Fruit fly (Drosophila melanogaster): Measurements from ENCODE around the gene CG4553.

The CG4553 gene

DNA sequence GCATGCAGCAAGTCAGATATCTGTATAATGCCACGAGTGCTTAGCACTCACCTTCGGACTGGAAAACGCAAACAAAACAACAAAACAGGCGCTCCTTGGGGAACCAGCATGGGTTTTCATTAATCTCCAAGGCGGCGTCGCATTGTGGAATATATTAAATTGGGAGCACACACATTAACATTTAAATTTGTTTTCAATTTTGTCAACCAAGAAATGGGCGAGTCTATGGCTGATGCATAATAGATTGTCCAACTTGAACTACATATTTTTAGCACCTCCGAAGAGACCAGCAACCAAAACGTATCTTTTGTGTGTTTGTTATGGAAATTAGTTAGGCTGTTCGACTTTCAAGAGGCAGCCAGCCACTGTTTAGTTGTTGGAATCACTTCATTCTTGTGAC, 29.3 kb downstream of the CG4553 start (continued):
- TF ChIP-seq lab (GFP tag; optimal IDR thresholded peaks at IDR 0.05) (no peak), CG7556 (GFP tag; optimal IDR thresholded peaks at IDR 0.05) (no peak), CG6813 (GFP tag; optimal IDR thresholded peaks at IDR 0.05) (no peak), Fer2 (tag; optimal IDR thresholded peaks at IDR 0.05) (no peak), CG15073 (GFP tag; optimal IDR thresholded peaks at IDR 0.05) (no peak), peb (GFP tag; IDR thresholded peaks at IDR 0.05) (no peak), Bgb (GFP tag; IDR thresholded peaks at IDR 0.05; ENCODE audit: partially characterized antibody) (no peak), CG14050 (GFP tag; IDR thresholded peaks at IDR 0.05) (no peak), ato (GFP tag; IDR thresholded peaks at IDR 0.05; ENCODE audit: partially characterized antibody) (no peak), Trl (optimal IDR thresholded peaks at IDR 0.05) (no peak), Trl (GFP tag; optimal IDR thresholded peaks at IDR 0.05) (no peak), slp2 (GFP tag; optimal IDR thresholded peaks at IDR 0.05) (no peak), CG4404 (GFP tag; IDR thresholded peaks at IDR 0.05) (no peak), grn (GFP tag; optimal IDR thresholded peaks at IDR 0.05) (no peak), CG7963 (GFP tag; IDR thresholded peaks at IDR 0.05; ENCODE audit: partially characterized antibody) (no peak), CG10979 (tag; optimal IDR thresholded peaks at IDR 0.05) (no peak), btn (GFP tag; optimal IDR thresholded peaks at IDR 0.05) (no peak), Six4 (GFP tag; optimal IDR thresholded peaks at IDR 0.05) (no peak), schlank (tag; optimal IDR thresholded peaks at IDR 0.05) (no peak), H2.0 (GFP tag; IDR thresholded peaks at IDR 0.05) (no peak), Opbp (GFP tag; IDR thresholded peaks at IDR 0.05; ENCODE audit: partially characterized antibody) (no peak), pnt (GFP tag; optimal IDR thresholded peaks at IDR 0.05) (no peak), Dref (GFP tag; IDR thresholded peaks at IDR 0.05) (no peak), CG11560 (tag; IDR thresholded peaks at IDR 0.05) (no peak), zf30C (GFP tag; optimal IDR thresholded peaks at IDR 0.05) (no peak), CG9932 (GFP tag; IDR thresholded peaks at IDR 0.05) (no peak)

DNA sequence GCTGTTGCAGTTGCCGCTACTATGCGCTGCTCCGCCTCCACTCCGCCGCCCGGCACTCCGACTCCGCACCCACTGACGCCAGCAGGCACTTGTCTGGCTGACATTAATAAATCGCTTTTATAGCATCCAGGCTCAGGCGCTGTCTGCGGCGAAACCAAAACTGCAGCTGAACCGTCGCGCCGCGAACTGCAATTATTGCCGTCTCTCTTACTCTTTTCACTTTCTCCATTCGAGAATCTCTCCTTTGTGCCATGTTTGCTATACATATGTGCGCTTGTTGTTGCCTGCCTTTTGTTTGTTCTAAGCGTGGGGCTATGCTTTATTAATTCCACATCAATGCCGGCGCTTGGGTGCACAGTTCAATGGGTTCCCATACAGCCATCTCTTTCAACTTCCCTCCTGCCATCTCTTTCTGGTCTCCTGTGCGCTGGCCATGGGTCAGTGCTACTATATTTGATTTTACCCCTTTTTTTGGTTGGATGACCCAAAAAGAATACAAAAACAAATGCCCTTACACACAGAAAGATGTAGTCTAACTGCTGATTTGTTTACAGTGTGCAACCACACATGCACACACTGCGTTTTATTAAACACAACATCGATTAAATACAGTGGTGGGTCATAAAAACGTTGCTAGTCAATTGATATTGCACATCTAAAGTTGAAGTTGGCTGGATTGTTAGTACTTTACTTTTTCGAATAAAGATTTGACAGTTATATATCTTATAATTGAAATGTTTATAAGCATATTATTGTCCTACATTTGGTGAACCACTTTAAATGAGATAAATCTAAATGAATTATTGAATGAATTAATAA, 30.0 kb downstream of the CG4553 start:
- no peak for TF ChIP-seq CG1233 (GFP tag; optimal IDR thresholded peaks at IDR 0.05)
- TF ChIP-seq sens (GFP tag) = peak; percentile 14
- TF ChIP-seq az2 (GFP tag; optimal IDR thresholded peaks at IDR 0.05) = no peak
- TF ChIP-seq Kr (GFP tag; optimal IDR thresholded peaks at IDR 0.05) = peak; percentile 81
- peak; percentile 19 for TF ChIP-seq zf30C (GFP tag; optimal IDR thresholded peaks at IDR 0.05)
- TF ChIP-seq cg (GFP tag; optimal IDR thresholded peaks at IDR 0.05) = peak; percentile 28
- TF ChIP-seq Blimp-1 (GFP tag; optimal IDR thresholded peaks at IDR 0.05) = peak; percentile 92
- peak; percentile 0 for TF ChIP-seq stwl (tag; optimal IDR thresholded peaks at IDR 0.05)
- TF ChIP-seq D19A (tag; optimal IDR thresholded peaks at IDR 0.05) = peak; percentile 20
- peak; percentile 15 for TF ChIP-seq CG1603 (tag; optimal IDR thresholded peaks at IDR 0.05)
- TF ChIP-seq yki (optimal IDR thresholded peaks at IDR 0.05) = no peak
- TF ChIP-seq Med (GFP tag) = peak; percentile 72
- TF ChIP-seq gem (tag; optimal IDR thresholded peaks at IDR 0.05) = peak; percentile 6
- TF ChIP-seq CG2199 (GFP tag; IDR thresholded peaks at IDR 0.05) = 0 out of 3 replicates have a peak, but pooled peaks have one; percentile 67
- no peak for TF ChIP-seq cwo (GFP tag; optimal IDR thresholded peaks at IDR 0.05)
- TF ChIP-seq CG12391 (tag; optimal IDR thresholded peaks at IDR 0.05) = peak; percentile 10
- peak; percentile 64 for TF ChIP-seq Ets65A (GFP tag)
- TF ChIP-seq CG18262 (tag; optimal IDR thresholded peaks at IDR 0.05) = peak; percentile 24
- peak; percentile 93 for TF ChIP-seq CG15073 (GFP tag; optimal IDR thresholded peaks at IDR 0.05)
- peak; percentile 76 for TF ChIP-seq CG4360 (GFP tag; IDR thresholded peaks at IDR 0.05)
- 0 out of 2 replicates have a peak, but pooled peaks have one; percentile 1 for TF ChIP-seq CG10959 (GFP tag; IDR thresholded peaks at IDR 0.05)
- TF ChIP-seq tup (GFP tag; optimal IDR thresholded peaks at IDR 0.05) = no peak
- peak; percentile 33 for TF ChIP-seq Sox102F (GFP tag; optimal IDR thresholded peaks at IDR 0.05)
- peak in 1 of 2 experiments; percentile 1 for TF ChIP-seq Hr78 (GFP tag; optimal IDR thresholded peaks at IDR 0.05)
- TF ChIP-seq CG6765 (GFP tag; optimal IDR thresholded peaks at IDR 0.05) = no peak

Measured in whole organism, embryonic.